Worm (Caenorhabditis elegans) whole organism, L2 larva: Measurements from ENCODE around the gene F53C11.4.

Source experiments
- F13H6.1 ChIP-seq: sonication (generic microtip); optimal IDR thresholded peaks from 2 replicates; lab custom pipeline; 2016; ENCODE audit warnings: missing genetic modification characterization, missing compliant biosample characterization
- R02D3.7 ChIP-seq: fragments of 150-350 bp; optimal IDR thresholded peaks from 2 replicates; lab custom pipeline; 2014; ENCODE audit warnings: missing biosample characterization, missing genetic modification characterization
- nhr-12 ChIP-seq: fragments of 150-350 bp; optimal IDR thresholded peaks from 2 replicates; lab custom pipeline; 2014; ENCODE audit warnings: missing biosample characterization, missing genetic modification characterization
- sem-4 ChIP-seq: fragments of 150-350 bp; optimal IDR thresholded peaks from 2 replicates; lab custom pipeline; 2014; ENCODE audit warnings: missing biosample characterization, missing genetic modification reagents, missing genetic modification characterization
- skn-1 ChIP-seq: sonication (generic microtip); optimal IDR thresholded peaks from 2 replicates; lab custom pipeline; 2017; ENCODE audit warnings: missing biosample characterization, missing genetic modification characterization
- snpc-4 ChIP-seq: fragments of 150-350 bp; optimal IDR thresholded peaks from 2 replicates; lab custom pipeline; 2014; ENCODE audit warnings: missing biosample characterization, missing genetic modification characterization

DNA sequence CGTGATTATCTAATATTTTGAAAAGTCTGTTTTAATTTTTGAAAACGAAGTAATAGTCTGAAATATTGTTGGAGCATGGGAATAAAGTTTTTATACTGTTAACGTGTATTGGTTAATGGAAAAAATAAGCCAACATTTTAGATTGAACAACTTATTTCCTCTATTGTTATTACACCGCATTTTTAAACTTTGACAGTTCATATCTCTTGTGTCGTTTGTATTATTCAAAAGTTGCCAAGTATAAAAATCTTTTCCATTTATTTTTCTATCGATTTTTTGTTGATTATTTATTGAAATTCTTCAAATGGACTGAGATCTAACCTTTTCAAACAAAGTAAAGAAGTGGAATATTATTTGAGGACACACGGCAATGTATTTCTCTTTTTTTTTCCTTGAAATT is 43.7 kb upstream of the F53C11.4 start, which contains the start of gene str-165:
- TF ChIP-seq R02D3.7 (tag; lab: Kevin White, UChicago) (no peak), F13H6.1 (tag; lab: Kevin White, UChicago) (no peak), nhr-12 (tag; lab: Kevin White, UChicago) (no peak), skn-1 (no peak), snpc-4 (tag; lab: Kevin White, UChicago) (no peak), sem-4 (tag; lab: Kevin White, UChicago) (no peak)
